Fruit fly (Drosophila melanogaster): ENCODE results near the gene CG13693.

The CG13693 gene

dm6 chr2L:207129-207813 is 25.0 kb upstream of the CG13693 start, which contains the start of the genes Tbc1d15-17 and CG11617 (continued):
- TF ChIP-seq CG15696 (tag; optimal IDR thresholded peaks at IDR 0.05) (no peak), CG10209 (GFP tag; optimal IDR thresholded peaks at IDR 0.05) (no peak), CG8290 (GFP tag; optimal IDR thresholded peaks at IDR 0.05) (no peak), CG8290 (tag; optimal IDR thresholded peaks at IDR 0.05) (no peak), kay (GFP tag; optimal IDR thresholded peaks at IDR 0.05) (peak; percentile 34), cg (GFP tag; optimal IDR thresholded peaks at IDR 0.05) (no peak), Jarid2 (GFP tag; optimal IDR thresholded peaks at IDR 0.05) (no peak), run (tag; optimal IDR thresholded peaks at IDR 0.05) (no peak), CG33213 (GFP tag; optimal IDR thresholded peaks at IDR 0.05) (peak; percentile 55), Hsf (GFP tag; optimal IDR thresholded peaks at IDR 0.05) (no peak), psq (GFP tag; optimal IDR thresholded peaks at IDR 0.05) (no peak), gce (GFP tag; IDR thresholded peaks at IDR 0.05) (no peak), Hmx (GFP tag; optimal IDR thresholded peaks at IDR 0.05) (no peak), CG3065 (GFP tag; optimal IDR thresholded peaks at IDR 0.05) (no peak), Poxn (GFP tag; IDR thresholded peaks at IDR 0.05) (no peak), CG8944 (GFP tag; optimal IDR thresholded peaks at IDR 0.05) (no peak), ato (GFP tag; IDR thresholded peaks at IDR 0.05; ENCODE audit: partially characterized antibody) (peak; percentile 30; the same call in 1 of the 2 replicates), NFAT (GFP tag; IDR thresholded peaks at IDR 0.05) (peak; percentile 16; the same call in 1 of the 2 replicates), CG1529 (GFP tag; optimal IDR thresholded peaks at IDR 0.05) (no peak), hkb (optimal IDR thresholded peaks at IDR 0.05) (peak; percentile 62), hkb (GFP tag; IDR thresholded peaks at IDR 0.05) (peak; percentile 30; the same call in 1 of the 2 replicates), jing (GFP tag; optimal IDR thresholded peaks at IDR 0.05) (no peak), pum (GFP tag; optimal IDR thresholded peaks at IDR 0.05) (no peak), ac (GFP tag; optimal IDR thresholded peaks at IDR 0.05) (no peak), CG17912 (GFP tag; optimal IDR thresholded peaks at IDR 0.05) (no peak), bsh (GFP tag; optimal IDR thresholded peaks at IDR 0.05) (no peak), nom (GFP tag; optimal IDR thresholded peaks at IDR 0.05) (no peak), BtbVII (GFP tag; optimal IDR thresholded peaks at IDR 0.05) (no peak), CG12942 (GFP tag; optimal IDR thresholded peaks at IDR 0.05) (no peak), kah (GFP tag; optimal IDR thresholded peaks at IDR 0.05) (no peak), Sry-δ (GFP tag; optimal IDR thresholded peaks at IDR 0.05) (peak; percentile 70), ranshi (GFP tag; IDR thresholded peaks at IDR 0.05) (no peak), HmgD (GFP tag; optimal IDR thresholded peaks at IDR 0.05) (peak; percentile 47), H2.0 (GFP tag; IDR thresholded peaks at IDR 0.05) (no peak), Blimp-1 (GFP tag; optimal IDR thresholded peaks at IDR 0.05) (no peak), ham (GFP tag; IDR thresholded peaks at IDR 0.05) (no peak), CG13296 (GFP tag; optimal IDR thresholded peaks at IDR 0.05) (no peak), CG11398 (GFP tag; optimal IDR thresholded peaks at IDR 0.05) (no peak), bcd (GFP tag; optimal IDR thresholded peaks at IDR 0.05) (no peak), CG16815 (GFP tag; optimal IDR thresholded peaks at IDR 0.05) (no peak), CG14667 (GFP tag; IDR thresholded peaks at IDR 0.05) (no peak), Dad (GFP tag; optimal IDR thresholded peaks at IDR 0.05) (no peak), CG10321 (GFP tag; IDR thresholded peaks at IDR 0.05) (no peak), crp (GFP tag; optimal IDR thresholded peaks at IDR 0.05) (no peak), ab (GFP tag; optimal IDR thresholded peaks at IDR 0.05) (no peak), ara (GFP tag; IDR thresholded peaks at IDR 0.05) (peak; percentile 30; the same call in 1 of the 2 replicates), Fer2 (tag; optimal IDR thresholded peaks at IDR 0.05) (no peak), dmrt99B (tag; optimal IDR thresholded peaks at IDR 0.05) (no peak), CG3847 (GFP tag; IDR thresholded peaks at IDR 0.05) (peak; percentile 88), h (optimal IDR thresholded peaks at IDR 0.05) (no peak), chn (GFP tag; optimal IDR thresholded peaks at IDR 0.05) (no peak), Sin3A (optimal IDR thresholded peaks at IDR 0.05) (peak; percentile 66)

Data from whole organism, embryonic.